Fruit fly (Drosophila melanogaster): ENCODE data around the gene CG3457.

Gene CG3457

dm6 chrX:2142275-2142934, 45.2 kb upstream of the CG3457 start:
- TF ChIP-seq Rel (GFP tag; optimal IDR thresholded peaks at IDR 0.05) (no peak), Rel (tag; optimal IDR thresholded peaks at IDR 0.05) (peak; percentile 96), psq (GFP tag; optimal IDR thresholded peaks at IDR 0.05) (no peak)

DNA sequence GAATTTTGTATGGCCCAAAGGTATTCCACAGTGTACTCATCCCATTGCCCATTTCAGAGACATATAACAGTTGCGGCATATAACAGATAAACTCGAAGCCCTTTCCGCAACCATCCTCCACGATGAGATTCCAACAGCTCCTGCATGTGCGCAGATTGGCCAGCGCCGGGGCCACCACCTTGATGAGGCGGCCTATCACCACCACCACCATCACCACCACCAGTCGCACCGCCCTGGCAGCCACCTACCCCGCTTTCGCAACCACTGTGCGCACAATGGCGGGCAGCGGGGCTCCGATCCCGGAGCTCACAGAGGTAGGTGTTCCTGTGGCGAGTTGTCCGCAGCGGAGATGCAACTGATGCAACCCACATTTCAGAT, 44.7 kb upstream of the CG3457 start:
- TF ChIP-seq HLH106 (tag; optimal IDR thresholded peaks at IDR 0.05) (no peak), CrebA (GFP tag; optimal IDR thresholded peaks at IDR 0.05; ENCODE audit: borderline replicate concordance) (no peak)

DNA sequence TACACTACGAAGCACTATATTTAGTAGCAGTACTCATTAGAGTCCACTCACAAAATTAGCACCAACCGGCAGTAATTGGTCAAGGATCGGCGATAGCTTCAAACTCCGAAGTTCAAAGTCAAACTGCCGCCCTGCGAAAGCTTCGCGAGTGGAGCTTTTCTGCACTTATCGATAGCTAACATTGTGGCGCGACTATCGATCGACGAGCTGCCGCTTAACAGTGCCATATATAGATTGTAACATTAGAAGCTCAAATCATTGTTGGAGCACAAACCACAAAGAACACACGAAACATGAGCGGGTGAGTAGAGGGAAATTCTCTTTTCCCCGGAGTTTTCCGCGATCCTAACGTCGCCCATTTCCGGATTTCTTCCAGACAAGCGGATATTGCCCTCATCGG, 42.5 kb upstream of the CG3457 start, which contains the start of gene Pgd:
TSS of gene Pgd (plus strand) at position 23 of the 400 bp plus-strand sequence.
- peak; percentile 16 for TF ChIP-seq Sp1 (GFP tag; optimal IDR thresholded peaks at IDR 0.05)
- no peak for TF ChIP-seq GATAd (GFP tag; optimal IDR thresholded peaks at IDR 0.05)
- TF ChIP-seq Rel (GFP tag; optimal IDR thresholded peaks at IDR 0.05), result no peak
- peak; percentile 37 for TF ChIP-seq Rel (tag; optimal IDR thresholded peaks at IDR 0.05)
- TF ChIP-seq tai (GFP tag; optimal IDR thresholded peaks at IDR 0.05), result no peak
- no peak for TF ChIP-seq lola (GFP tag; optimal IDR thresholded peaks at IDR 0.05)
- no peak for TF ChIP-seq OdsH (GFP tag; optimal IDR thresholded peaks at IDR 0.05)
- TF ChIP-seq Vsx2 (GFP tag; optimal IDR thresholded peaks at IDR 0.05; ENCODE audit: partially characterized antibody), result no peak
- TF ChIP-seq Hnf4 (GFP tag; optimal IDR thresholded peaks at IDR 0.05), result peak; percentile 24
- peak; percentile 31 for TF ChIP-seq Hr83 (GFP tag; optimal IDR thresholded peaks at IDR 0.05; ENCODE audit: poor library complexity, severe bottlenecking)

- TF ChIP-seq sv (GFP tag; optimal IDR thresholded peaks at IDR 0.05) (peak; percentile 4), dl (GFP tag; optimal IDR thresholded peaks at IDR 0.05; ENCODE audit: insufficient read depth in 1 of 2, partially characterized antibody in 2 of 2) (no peak), Rel (GFP tag; optimal IDR thresholded peaks at IDR 0.05) (no peak), Rel (tag; optimal IDR thresholded peaks at IDR 0.05) (peak; percentile 4), pan (optimal IDR thresholded peaks at IDR 0.05) (no peak), fru (GFP tag; optimal IDR thresholded peaks at IDR 0.05) (peak; percentile 66), woc (GFP tag; optimal IDR thresholded peaks at IDR 0.05) (peak; percentile 80), GATAd (GFP tag; optimal IDR thresholded peaks at IDR 0.05) (peak; percentile 14), dmrt93B (GFP tag; optimal IDR thresholded peaks at IDR 0.05) (peak; percentile 41), Myc (optimal IDR thresholded peaks at IDR 0.05) (no peak), rgr (GFP tag; optimal IDR thresholded peaks at IDR 0.05) (peak; percentile 64), OdsH (GFP tag; optimal IDR thresholded peaks at IDR 0.05) (peak; percentile 51), CrebA (GFP tag; optimal IDR thresholded peaks at IDR 0.05; ENCODE audit: borderline replicate concordance) (no peak), jim (GFP tag; optimal IDR thresholded peaks at IDR 0.05) (no peak), foxo (GFP tag; optimal IDR thresholded peaks at IDR 0.05) (peak in 1 of 2 experiments; percentile 73), CG32264 (GFP tag; optimal IDR thresholded peaks at IDR 0.05) (peak; percentile 18), Abd-B (GFP tag; optimal IDR thresholded peaks at IDR 0.05) (no peak), br (GFP tag; optimal IDR thresholded peaks at IDR 0.05) (peak; percentile 74), HLH106 (tag; optimal IDR thresholded peaks at IDR 0.05) (peak; percentile 71), Dfd (GFP tag; optimal IDR thresholded peaks at IDR 0.05) (no peak), h (GFP tag; optimal IDR thresholded peaks at IDR 0.05) (peak; percentile 71), N (GFP tag; optimal IDR thresholded peaks at IDR 0.05) (no peak), CG9705 (GFP tag; optimal IDR thresholded peaks at IDR 0.05) (peak; percentile 8), Hnf4 (GFP tag; optimal IDR thresholded peaks at IDR 0.05) (peak; percentile 67), tai (GFP tag; optimal IDR thresholded peaks at IDR 0.05) (no peak), Sp1 (GFP tag; optimal IDR thresholded peaks at IDR 0.05) (peak; percentile 65), psq (GFP tag; optimal IDR thresholded peaks at IDR 0.05) (peak; percentile 54), ey (GFP tag; optimal IDR thresholded peaks at IDR 0.05) (peak; percentile 60), Jra (GFP tag; optimal IDR thresholded peaks at IDR 0.05) (peak; percentile 12)
Measured at dm6 chrX:2145690-2146470, 41.7 kb upstream of the CG3457 start.
